Worm (Caenorhabditis elegans): ENCODE results near the gene DH11.2.

DH11.2 gene

DNA sequence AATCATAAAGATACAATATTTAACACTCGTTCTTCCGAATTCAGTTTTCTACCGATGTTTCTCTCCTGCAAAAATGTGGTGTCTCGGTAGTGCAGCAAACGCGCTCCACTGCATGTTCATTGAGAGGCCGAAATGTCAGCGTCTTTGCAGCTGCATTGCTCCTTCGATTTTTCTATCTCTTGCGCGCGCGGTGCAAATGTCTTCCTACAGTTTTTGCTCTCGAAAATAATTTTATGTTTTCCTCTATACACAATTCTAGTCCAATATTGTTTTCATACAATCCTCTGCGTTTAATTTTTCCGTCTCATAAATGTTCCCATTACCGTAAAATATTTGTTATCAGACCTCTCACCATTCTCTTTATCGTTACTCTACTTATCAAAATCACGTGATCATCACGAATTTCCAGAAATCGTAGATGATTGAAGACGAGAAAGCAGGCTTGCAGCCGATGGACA lies 49.7 kb downstream of the DH11.2 start, which contains the start of gene ufd-2 (continued):
- TF ChIP-seq zip-2 (tag; optimal IDR thresholded peaks at IDR 0.05) (no peak), sdz-12 (GFP tag; optimal IDR thresholded peaks at IDR 0.05) (no peak), F49E8.2 (tag; optimal IDR thresholded peaks at IDR 0.05; ENCODE audit: borderline replicate concordance) (no peak), Y75B8A.6 (GFP tag; IDR thresholded peaks at IDR 0.05) (no peak), nhr-48 (tag; optimal IDR thresholded peaks at IDR 0.05) (no peak), dmd-9 (GFP tag; IDR thresholded peaks at IDR 0.05) (no peak)
